Worm (Caenorhabditis elegans) whole organism, L1 larva: ENCODE measurements around the gene ets-6.

Experiments
- alr-1 ChIP-seq: fragments of 200-800 bp; sonication (Bioruptor generic); optimal IDR thresholded peaks from 2 replicates; lab custom pipeline; 2018; ENCODE audit warnings: borderline replicate concordance, mild to moderate bottlenecking, missing genetic modification characterization, missing compliant biosample characterization
- ama-1 ChIP-seq: fragments of 150-350 bp; optimal IDR thresholded peaks from 2 replicates; lab custom pipeline; 2014
- lin-13 ChIP-seq: fragments of 150-350 bp; optimal IDR thresholded peaks from 2 replicates; lab custom pipeline; 2014; ENCODE audit warnings: missing biosample characterization, missing genetic modification reagents, missing genetic modification characterization
- sptf-1 ChIP-seq: fragments of 150-350 bp; optimal IDR thresholded peaks from 2 replicates; lab custom pipeline; 2014; ENCODE audit warnings: missing biosample characterization, missing genetic modification characterization
- zag-1 ChIP-seq: fragments of 150-350 bp; optimal IDR thresholded peaks from 2 replicates; lab custom pipeline; 2014; ENCODE audit warnings: missing biosample characterization, missing genetic modification characterization

ce11 chrV:7590454-7590853, 10.1 kb upstream of the ets-6 start, which contains the start of gene C50E3.6:
- TF ChIP-seq ama-1 (no peak), alr-1 (tag; lab: Kevin White, UChicago) (no peak), sptf-1 (no peak), lin-13 (GFP tag; lab: Kevin White, UChicago) (no peak), zag-1 (tag; lab: Kevin White, UChicago) (no peak)
